Fruit fly (Drosophila melanogaster): Measurements from ENCODE around the gene Hml.

The Hml gene

DNA sequence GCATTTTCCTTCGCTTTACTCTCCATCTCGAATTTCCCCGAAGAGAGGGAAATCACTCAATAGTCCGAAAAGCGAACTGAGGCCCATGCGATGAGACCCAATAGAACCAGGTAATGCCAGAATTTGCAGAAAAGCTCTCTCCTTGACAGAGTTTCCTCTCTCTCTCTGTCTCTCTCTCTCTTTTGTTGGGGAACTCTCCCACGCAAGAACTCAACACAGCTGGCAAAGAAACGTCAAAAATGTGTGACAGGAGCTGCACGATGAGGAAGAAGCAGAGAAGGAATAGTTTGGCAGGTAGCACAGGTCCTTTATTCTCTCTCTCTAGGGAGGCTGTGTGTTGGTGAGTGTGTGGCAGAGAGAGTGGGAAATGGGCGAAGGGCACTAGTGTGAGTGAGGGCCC, 58.6 kb downstream of the Hml start (continued):
- TF ChIP-seq chinmo (GFP tag; IDR thresholded peaks at IDR 0.05; ENCODE audit: partially characterized antibody) (0 out of 4 replicates have a peak, but pooled peaks have one; percentile 64), CG6791 (GFP tag; IDR thresholded peaks at IDR 0.05; ENCODE audit: partially characterized antibody) (0 out of 3 replicates have a peak, but pooled peaks have one; percentile 45), NFAT (GFP tag; IDR thresholded peaks at IDR 0.05) (no peak), CG17385 (GFP tag; optimal IDR thresholded peaks at IDR 0.05) (peak; percentile 60)

DNA sequence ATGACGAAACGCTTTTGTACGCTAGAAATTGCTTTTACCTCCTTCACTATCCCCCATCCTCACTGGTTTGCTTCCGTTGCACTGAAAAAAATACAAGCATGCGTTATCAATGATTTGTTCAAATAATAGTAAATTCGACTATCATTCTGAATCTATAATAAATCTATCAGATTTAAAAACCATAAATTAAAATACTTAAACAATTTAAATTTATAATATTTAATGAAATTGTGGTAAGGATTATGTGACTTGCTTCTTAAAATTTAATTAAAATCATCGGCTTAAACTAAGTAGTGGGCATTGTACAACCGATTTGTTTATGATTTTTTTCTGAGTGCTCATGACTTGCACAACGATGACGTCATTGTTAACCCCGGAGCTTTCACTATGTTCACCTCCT, 59.7 kb downstream of the Hml start:
- TF ChIP-seq CG17186 (GFP tag; optimal IDR thresholded peaks at IDR 0.05) (no peak), org-1 (GFP tag; optimal IDR thresholded peaks at IDR 0.05) (peak; percentile 33), tio (GFP tag; optimal IDR thresholded peaks at IDR 0.05) (peak; percentile 47), lola (GFP tag; optimal IDR thresholded peaks at IDR 0.05) (peak in 1 of 3 experiments; percentile 12), CG34376 (GFP tag; optimal IDR thresholded peaks at IDR 0.05) (peak; percentile 75), wdn (GFP tag; IDR thresholded peaks at IDR 0.05) (no peak), CG32767 (GFP tag; IDR thresholded peaks at IDR 0.05) (peak; percentile 30; the same call in 1 of the 2 replicates), nerfin-1 (tag; optimal IDR thresholded peaks at IDR 0.05) (peak; percentile 36), CG4820 (GFP tag; optimal IDR thresholded peaks at IDR 0.05) (peak; percentile 29), Gug (GFP tag; IDR thresholded peaks at IDR 0.05) (0 out of 4 replicates have a peak, but pooled peaks have one; percentile 1), sqz (GFP tag; optimal IDR thresholded peaks at IDR 0.05) (peak; percentile 21), Awh (GFP tag; IDR thresholded peaks at IDR 0.05) (no peak), Dfd (GFP tag; optimal IDR thresholded peaks at IDR 0.05) (no peak), Scr (GFP tag; IDR thresholded peaks at IDR 0.05; ENCODE audit: partially characterized antibody) (no peak), D19B (GFP tag; optimal IDR thresholded peaks at IDR 0.05) (peak; percentile 37), Mes4 (GFP tag; optimal IDR thresholded peaks at IDR 0.05) (no peak), Nf-YB (GFP tag; optimal IDR thresholded peaks at IDR 0.05) (peak; percentile 33), Doc3 (GFP tag; IDR thresholded peaks at IDR 0.05; ENCODE audit: partially characterized antibody) (no peak), psq (GFP tag; optimal IDR thresholded peaks at IDR 0.05) (no peak), caup (GFP tag; optimal IDR thresholded peaks at IDR 0.05; ENCODE audit: severe bottlenecking) (peak; percentile 75), onecut (GFP tag; IDR thresholded peaks at IDR 0.05) (peak; percentile 56; the same call in 1 of the 2 replicates), Xbp1 (GFP tag; optimal IDR thresholded peaks at IDR 0.05) (peak; percentile 37), CG15514 (GFP tag; optimal IDR thresholded peaks at IDR 0.05) (peak; percentile 52), Hmx (GFP tag; optimal IDR thresholded peaks at IDR 0.05) (no peak), CG12155 (GFP tag; optimal IDR thresholded peaks at IDR 0.05) (peak; percentile 16), Ssrp (tag; optimal IDR thresholded peaks at IDR 0.05) (peak; percentile 53), Rfx (GFP tag; IDR thresholded peaks at IDR 0.05) (peak; percentile 49), insv (GFP tag; optimal IDR thresholded peaks at IDR 0.05) (peak in 1 of 2 experiments; percentile 8), CG32532 (GFP tag; IDR thresholded peaks at IDR 0.05) (peak; percentile 18; the same call in 1 of the 2 replicates), CG11504 (tag; optimal IDR thresholded peaks at IDR 0.05) (peak; percentile 88), Oli (tag; optimal IDR thresholded peaks at IDR 0.05) (peak; percentile 73), luna (GFP tag; optimal IDR thresholded peaks at IDR 0.05) (no peak), gcm2 (GFP tag; optimal IDR thresholded peaks at IDR 0.05) (no peak), Atf6 (GFP tag; IDR thresholded peaks at IDR 0.05) (peak; percentile 61), Opbp (GFP tag; IDR thresholded peaks at IDR 0.05; ENCODE audit: partially characterized antibody) (no peak), bsh (GFP tag; optimal IDR thresholded peaks at IDR 0.05) (peak in 1 of 2 experiments; percentile 52), Fer2 (tag; optimal IDR thresholded peaks at IDR 0.05) (peak; percentile 54), prd (optimal IDR thresholded peaks at IDR 0.05) (no peak), prd (GFP tag; IDR thresholded peaks at IDR 0.05) (peak; percentile 17; the same call in 1 of the 3 replicates), CG4328 (GFP tag; optimal IDR thresholded peaks at IDR 0.05) (peak; percentile 52), sisA (GFP tag; IDR thresholded peaks at IDR 0.05) (peak; percentile 19; the same call in 1 of the 2 replicates), Fer1 (GFP tag; optimal IDR thresholded peaks at IDR 0.05) (peak; percentile 90), Elba2 (GFP tag; optimal IDR thresholded peaks at IDR 0.05) (no peak), Ets65A (GFP tag) (peak; percentile 54)
